Fruit fly (Drosophila melanogaster): ENCODE results near the gene CG1239.

The CG1239 gene

DNA sequence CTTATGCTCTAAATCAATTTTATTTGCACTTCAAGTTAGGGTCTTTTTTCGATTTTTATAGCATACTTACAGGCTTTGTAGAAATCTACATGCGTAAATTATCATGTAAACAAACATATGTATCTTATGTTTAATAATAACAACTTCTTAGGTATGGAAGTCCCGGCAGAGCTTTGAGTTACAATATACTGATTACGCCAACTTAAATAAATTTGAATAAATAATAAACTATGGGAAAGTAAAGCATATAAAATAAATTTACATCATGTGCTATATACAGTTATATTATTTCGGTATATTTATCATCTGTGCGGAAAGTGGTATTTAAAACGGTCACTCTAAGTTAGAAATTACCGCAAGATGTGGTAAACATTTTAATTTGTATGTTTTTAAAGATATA is at the start of gene CG1239:
Gene CG1239 (plus strand): TSS at position 333 of the 400 bp plus-strand sequence.
- no peak for TF ChIP-seq CG9948 (tag; optimal IDR thresholded peaks at IDR 0.05)
- TF ChIP-seq CG12605 (GFP tag; IDR thresholded peaks at IDR 0.05): no peak
- no peak for TF ChIP-seq D1 (tag; optimal IDR thresholded peaks at IDR 0.05)
- no peak for TF ChIP-seq EcR (GFP tag; optimal IDR thresholded peaks at IDR 0.05)
- no peak for TF ChIP-seq CG34367 (tag; optimal IDR thresholded peaks at IDR 0.05)
- TF ChIP-seq rn (GFP tag; IDR thresholded peaks at IDR 0.05): no peak
- no peak for TF ChIP-seq CG8159 (tag; optimal IDR thresholded peaks at IDR 0.05)
- TF ChIP-seq CG8301 (tag; optimal IDR thresholded peaks at IDR 0.05): no peak
- no peak for TF ChIP-seq CG17806 (tag; optimal IDR thresholded peaks at IDR 0.05)
- TF ChIP-seq gl (tag; optimal IDR thresholded peaks at IDR 0.05): no peak
- no peak for TF ChIP-seq Ets98B (GFP tag; IDR thresholded peaks at IDR 0.05)
- no peak for TF ChIP-seq CG32121 (GFP tag; IDR thresholded peaks at IDR 0.05)
- no peak for TF ChIP-seq CG4496 (GFP tag; IDR thresholded peaks at IDR 0.05)
- no peak for TF ChIP-seq CG10348 (GFP tag; IDR thresholded peaks at IDR 0.05)
- TF ChIP-seq Snoo (tag; optimal IDR thresholded peaks at IDR 0.05): no peak
- TF ChIP-seq CG13204 (GFP tag; optimal IDR thresholded peaks at IDR 0.05): no peak
- no peak for TF ChIP-seq Pif1A (GFP tag; optimal IDR thresholded peaks at IDR 0.05)

DNA sequence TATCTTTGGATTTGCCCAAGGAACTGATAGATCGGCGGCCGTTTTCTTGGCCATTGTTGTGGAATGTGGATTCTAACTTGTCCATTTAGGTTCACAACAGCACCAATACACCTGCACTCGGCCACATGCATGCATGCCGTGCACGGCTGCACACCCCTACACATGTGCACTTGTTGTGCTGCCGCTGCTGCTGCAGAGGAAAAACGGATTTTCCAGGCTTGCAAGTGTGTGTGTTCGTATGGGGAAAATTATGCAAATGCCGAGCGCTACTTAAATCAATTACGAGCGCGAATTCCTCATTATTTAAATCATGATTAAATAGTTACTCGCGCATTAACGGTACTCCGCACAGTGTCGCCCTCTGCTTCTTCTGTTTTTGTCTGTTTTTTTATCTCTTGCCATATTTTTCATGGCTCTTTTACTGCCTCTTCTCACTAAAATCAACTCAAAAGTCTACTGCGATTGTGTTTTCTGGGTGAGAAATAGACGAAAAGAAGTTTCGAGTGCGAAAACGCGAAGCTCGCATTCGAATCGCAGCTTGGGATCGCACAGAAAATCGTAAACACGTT is 48.7 kb upstream of the CG1239 start:
- TF ChIP-seq CG4496 (GFP tag; IDR thresholded peaks at IDR 0.05): 0 out of 3 replicates have a peak, but pooled peaks have one; percentile 9
- TF ChIP-seq Pif1B (GFP tag; optimal IDR thresholded peaks at IDR 0.05): no peak

DNA sequence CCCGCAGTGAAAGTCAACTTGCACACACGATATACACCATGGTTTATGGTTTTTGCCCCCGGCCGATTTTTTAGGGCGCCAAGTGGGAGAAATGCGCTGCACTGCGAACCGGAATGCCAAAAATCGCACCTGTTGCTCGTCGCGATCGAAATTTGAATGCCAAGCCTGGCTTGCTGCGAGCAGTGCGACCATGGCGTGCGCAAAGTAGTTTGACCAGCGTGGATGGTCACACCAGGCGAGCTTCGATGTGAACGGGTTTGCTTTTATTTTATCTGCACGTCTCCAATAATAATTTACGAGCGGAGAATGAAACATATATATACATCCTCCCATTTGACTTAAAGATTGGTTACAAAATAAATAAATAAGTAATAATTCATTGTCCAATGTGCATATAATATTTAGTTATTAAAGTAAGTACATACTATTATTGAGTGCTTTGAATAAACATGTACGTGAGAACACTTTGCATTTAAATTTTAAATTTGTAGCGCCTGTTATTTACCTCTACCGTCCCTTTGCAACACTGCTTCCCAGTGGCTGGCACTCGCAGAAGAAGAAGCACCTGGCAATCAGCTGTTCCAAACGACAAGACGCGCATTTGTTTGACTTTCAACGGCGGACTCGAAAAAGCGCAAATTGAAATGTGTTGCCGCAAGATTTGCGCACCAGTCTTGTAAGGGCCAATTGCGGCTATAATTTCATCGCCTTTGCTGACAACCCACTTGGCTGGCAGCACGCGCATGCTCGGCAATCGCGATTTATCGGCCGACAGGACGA is 47.9 kb upstream of the CG1239 start, which contains the start of the genes Rab23 and plx:
Gene Rab23 (minus strand): TSS at position 166 of the 780 bp plus-strand sequence.
Gene plx (plus strand): TSS at position 587 of the 780 bp plus-strand sequence.
- TF ChIP-seq Ets98B (GFP tag; IDR thresholded peaks at IDR 0.05) (peak; percentile 5; the same call in 1 of the 2 replicates), CG14655 (GFP tag; optimal IDR thresholded peaks at IDR 0.05) (no peak), CG17806 (tag; optimal IDR thresholded peaks at IDR 0.05) (no peak), Pif1B (GFP tag; optimal IDR thresholded peaks at IDR 0.05) (no peak)

DNA sequence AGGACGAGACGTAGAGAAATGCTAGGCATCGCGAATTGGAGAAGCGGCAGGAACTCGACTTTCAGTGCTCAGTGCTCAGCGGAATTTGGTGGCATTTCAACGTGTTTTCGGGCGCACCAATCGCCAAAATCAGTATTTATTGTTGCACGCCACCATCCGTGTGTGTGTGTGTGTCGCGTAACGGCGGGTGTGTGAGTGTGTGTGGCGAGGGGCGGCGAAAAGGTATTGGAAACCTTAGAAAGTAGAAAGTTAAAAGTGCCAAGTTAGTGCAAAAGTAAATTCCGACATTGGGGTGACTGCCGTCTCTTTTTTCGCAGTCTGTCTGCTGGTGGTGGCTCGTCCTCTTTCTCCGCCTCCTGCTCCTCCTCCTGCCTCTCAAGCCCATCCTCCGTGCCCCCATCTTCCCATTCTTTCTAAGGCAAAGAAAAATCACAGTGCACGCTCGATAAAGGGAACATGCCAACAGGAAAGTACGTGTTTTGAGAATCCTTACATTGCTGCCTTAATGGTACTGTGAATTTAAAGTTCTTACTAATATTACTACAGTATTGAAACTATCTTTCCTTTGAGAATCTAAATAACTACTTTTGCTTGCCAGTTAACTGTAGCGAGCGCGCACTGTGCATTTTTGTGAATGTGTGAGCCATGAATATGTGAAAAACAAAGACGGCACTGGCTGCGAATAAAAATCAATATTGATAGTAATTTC is 47.1 kb upstream of the CG1239 start:
- peak; percentile 31 for TF ChIP-seq CG8301 (tag; optimal IDR thresholded peaks at IDR 0.05)
- 0 out of 2 replicates have a peak, but pooled peaks have one; percentile 24 for TF ChIP-seq Ets98B (GFP tag; IDR thresholded peaks at IDR 0.05)
- no peak for TF ChIP-seq CG13204 (GFP tag; optimal IDR thresholded peaks at IDR 0.05)
- peak; percentile 37 for TF ChIP-seq CG17806 (tag; optimal IDR thresholded peaks at IDR 0.05)
- peak; percentile 32 for TF ChIP-seq Pif1A (GFP tag; optimal IDR thresholded peaks at IDR 0.05)
- no peak for TF ChIP-seq Pif1B (GFP tag; optimal IDR thresholded peaks at IDR 0.05)
- TF ChIP-seq Snoo (tag; optimal IDR thresholded peaks at IDR 0.05): no peak
- TF ChIP-seq D1 (tag; optimal IDR thresholded peaks at IDR 0.05): no peak
- peak; percentile 38 for TF ChIP-seq CG9948 (tag; optimal IDR thresholded peaks at IDR 0.05)
- peak; percentile 33 for TF ChIP-seq CG14655 (GFP tag; optimal IDR thresholded peaks at IDR 0.05)
- peak; percentile 28 for TF ChIP-seq CG34367 (tag; optimal IDR thresholded peaks at IDR 0.05)
- TF ChIP-seq CG32121 (GFP tag; IDR thresholded peaks at IDR 0.05): no peak
- no peak; the same call in 2 of the 3 replicates for TF ChIP-seq CG4496 (GFP tag; IDR thresholded peaks at IDR 0.05)
- TF ChIP-seq CG8159 (tag; optimal IDR thresholded peaks at IDR 0.05): peak; percentile 60
- no peak for TF ChIP-seq CG10348 (GFP tag; IDR thresholded peaks at IDR 0.05)
- TF ChIP-seq CG15710 (tag; optimal IDR thresholded peaks at IDR 0.05): peak; percentile 45
- no peak for TF ChIP-seq rn (GFP tag; IDR thresholded peaks at IDR 0.05)

DNA sequence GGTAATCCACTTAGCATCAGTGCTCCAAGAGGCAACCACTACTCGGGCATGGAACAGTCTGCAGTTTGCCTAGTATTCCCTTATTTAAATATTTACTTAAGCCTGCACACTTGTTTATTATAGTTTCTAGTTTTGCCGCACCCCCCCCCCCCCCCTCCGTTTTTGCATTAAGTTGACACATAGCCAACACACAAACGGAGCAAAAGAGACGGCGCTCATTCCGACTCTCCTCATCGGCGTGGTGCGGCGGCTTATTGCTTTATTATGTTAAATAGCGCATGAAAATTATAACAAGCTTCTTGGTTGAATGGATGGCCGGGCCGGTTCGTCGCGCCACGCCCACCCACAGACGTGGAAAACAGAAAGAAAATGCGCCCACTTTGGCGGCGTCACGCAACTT is 43.7 kb upstream of the CG1239 start:
- TF ChIP-seq CG13204 (GFP tag; optimal IDR thresholded peaks at IDR 0.05): no peak
- no peak for TF ChIP-seq Pif1A (GFP tag; optimal IDR thresholded peaks at IDR 0.05)
- TF ChIP-seq CG9948 (tag; optimal IDR thresholded peaks at IDR 0.05): no peak
- TF ChIP-seq CG4496 (GFP tag; IDR thresholded peaks at IDR 0.05): no peak
- TF ChIP-seq CG17806 (tag; optimal IDR thresholded peaks at IDR 0.05): no peak
- no peak for TF ChIP-seq CG10348 (GFP tag; IDR thresholded peaks at IDR 0.05)
- TF ChIP-seq CG32121 (GFP tag; IDR thresholded peaks at IDR 0.05): no peak
- TF ChIP-seq D1 (tag; optimal IDR thresholded peaks at IDR 0.05): no peak
- no peak for TF ChIP-seq CG15710 (tag; optimal IDR thresholded peaks at IDR 0.05)
- TF ChIP-seq fd96Ca (GFP tag; IDR thresholded peaks at IDR 0.05): no peak
- no peak for TF ChIP-seq CG34367 (tag; optimal IDR thresholded peaks at IDR 0.05)

DNA sequence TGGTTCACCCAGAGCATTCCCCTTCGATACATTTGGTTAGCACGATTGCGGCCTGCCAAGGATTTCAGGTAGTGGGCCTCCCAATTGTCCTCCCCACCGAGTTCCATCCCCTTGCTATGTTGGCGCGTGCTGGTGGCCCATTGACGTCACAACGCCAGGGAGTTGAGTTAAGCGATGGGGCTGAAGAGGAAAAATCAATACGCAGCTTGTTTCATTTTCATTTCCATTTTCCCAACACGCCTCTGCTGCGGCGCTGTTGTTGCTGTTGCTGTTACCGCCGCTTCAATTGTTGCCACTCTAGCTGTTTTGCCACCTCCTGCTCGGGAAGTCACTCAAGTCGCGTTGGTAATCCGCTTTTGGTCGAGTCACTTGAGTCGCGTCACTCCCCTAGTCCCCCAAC is 42.3 kb upstream of the CG1239 start:
- TF ChIP-seq CG15710 (tag; optimal IDR thresholded peaks at IDR 0.05) (no peak), CG4496 (GFP tag; IDR thresholded peaks at IDR 0.05) (no peak), CG12605 (GFP tag; IDR thresholded peaks at IDR 0.05) (no peak), D1 (tag; optimal IDR thresholded peaks at IDR 0.05) (no peak), fd96Ca (GFP tag; IDR thresholded peaks at IDR 0.05) (no peak), rn (GFP tag; IDR thresholded peaks at IDR 0.05) (no peak)
